Worm (Caenorhabditis elegans): ENCODE data around the gene C44B7.5.

- TF ChIP-seq alr-1 (tag; optimal IDR thresholded peaks at IDR 0.05) (no peak), unc-62 (GFP tag; optimal IDR thresholded peaks at IDR 0.05) (no peak)
Observed at ce11 chrII:6880067-6880466, 7.7 kb upstream of the C44B7.5 start, which contains the start of gene C44B7.7.
